Worm (Caenorhabditis elegans) whole organism, late embryonic: ENCODE results near the gene sru-3.

ENCODE experiments used
- C08G9.2 ChIP-seq: sonication (generic microtip); optimal IDR thresholded peaks from 2 replicates; lab custom pipeline; 2016; ENCODE audit warnings: mild to moderate bottlenecking, missing genetic modification characterization, moderate library complexity, missing compliant biosample characterization
- C38D4.7 ChIP-seq: fragments of 200-800 bp; sonication (Bioruptor generic); optimal IDR thresholded peaks from 2 replicates; lab custom pipeline; 2018; ENCODE audit warnings: mild to moderate bottlenecking, missing genetic modification characterization, moderate library complexity, missing compliant biosample characterization
- F13H6.1 ChIP-seq: sonication (generic microtip); optimal IDR thresholded peaks from 2 replicates; lab custom pipeline; 2016; ENCODE audit warnings: missing genetic modification characterization, missing compliant biosample characterization
- K02D7.2 ChIP-seq: sonication (generic microtip); optimal IDR thresholded peaks from 2 replicates; lab custom pipeline; 2017; ENCODE audit warnings: mild to moderate bottlenecking, missing genetic modification characterization, missing compliant biosample characterization
- Y22D7AL.16 ChIP-seq: sonication (generic microtip); optimal IDR thresholded peaks from 2 replicates; lab custom pipeline; 2016; ENCODE audit warnings: missing genetic modification characterization, missing compliant biosample characterization
- ama-1 ChIP-seq: fragments of 150-350 bp; optimal IDR thresholded peaks from 2 replicates; lab custom pipeline; 2014
- ceh-18 ChIP-seq: sonication (generic microtip); optimal IDR thresholded peaks from 2 replicates; lab custom pipeline; 2016; ENCODE audit warnings: missing genetic modification characterization, missing compliant biosample characterization
- ceh-19 ChIP-seq: fragments of 200-800 bp; sonication (Bioruptor generic); optimal IDR thresholded peaks from 2 replicates; lab custom pipeline; 2018; ENCODE audit warnings: mild to moderate bottlenecking, missing genetic modification characterization, missing compliant biosample characterization
- ceh-22 ChIP-seq: sonication (generic microtip); optimal IDR thresholded peaks from 2 replicates; lab custom pipeline; 2017; ENCODE audit warnings: missing biosample characterization, missing genetic modification characterization
- ceh-30 ChIP-seq: fragments of 150-350 bp; optimal IDR thresholded peaks from 2 replicates; lab custom pipeline; 2014; ENCODE audit warnings: missing biosample characterization, missing genetic modification characterization
- ceh-34 ChIP-seq: sonication (generic microtip); optimal IDR thresholded peaks from 2 replicates; lab custom pipeline; 2016; ENCODE audit warnings: mild to moderate bottlenecking, missing genetic modification characterization, missing compliant biosample characterization
- ceh-6 ChIP-seq: fragments of 200-800 bp; sonication (Bioruptor generic); optimal IDR thresholded peaks from 2 replicates; lab custom pipeline; 2018; ENCODE audit warnings: mild to moderate bottlenecking, missing genetic modification characterization, missing compliant biosample characterization
- dmd-4 ChIP-seq: sonication (generic microtip); optimal IDR thresholded peaks from 2 replicates; lab custom pipeline; 2016; ENCODE audit warnings: borderline replicate concordance, missing genetic modification characterization, missing compliant biosample characterization
- dve-1 ChIP-seq: sonication (generic microtip); optimal IDR thresholded peaks from 2 replicates; lab custom pipeline; 2017; ENCODE audit warnings: antibody characterized with exemption, mild to moderate bottlenecking, missing genetic modification characterization, missing compliant biosample characterization
- elt-4 ChIP-seq: sonication (generic microtip); optimal IDR thresholded peaks from 2 replicates; lab custom pipeline; 2016; ENCODE audit warnings: missing genetic modification characterization, missing compliant biosample characterization
- ets-4 ChIP-seq: sonication (generic microtip); optimal IDR thresholded peaks from 2 replicates; lab custom pipeline; 2016; ENCODE audit warnings: missing genetic modification characterization, missing compliant biosample characterization
- eyg-1 ChIP-seq: sonication (generic microtip); optimal IDR thresholded peaks from 2 replicates; lab custom pipeline; 2016; ENCODE audit warnings: missing genotype, missing genetic modification characterization, missing compliant biosample characterization
- fax-1 ChIP-seq: sonication (generic microtip); optimal IDR thresholded peaks from 2 replicates; lab custom pipeline; 2016; ENCODE audit warnings: missing genotype, missing genetic modification characterization, missing compliant biosample characterization
- fkh-10 ChIP-seq: fragments of 150-350 bp; optimal IDR thresholded peaks from 2 replicates; lab custom pipeline; 2014; ENCODE audit warnings: missing biosample characterization, missing genetic modification reagents, missing genetic modification characterization
- gmeb-2 ChIP-seq: sonication (generic microtip); optimal IDR thresholded peaks from 2 replicates; lab custom pipeline; 2016; ENCODE audit warnings: missing genetic modification characterization, inconsistent platforms, missing compliant biosample characterization
- hlh-13 ChIP-seq: fragments of 200-800 bp; sonication (Bioruptor generic); optimal IDR thresholded peaks from 2 replicates; lab custom pipeline; 2018; ENCODE audit warnings: mild to moderate bottlenecking, missing genetic modification characterization, missing compliant biosample characterization
- hlh-15 ChIP-seq: sonication (generic microtip); optimal IDR thresholded peaks from 2 replicates; lab custom pipeline; 2016; ENCODE audit warnings: missing genetic modification characterization, missing compliant biosample characterization
- lin-11 ChIP-seq: fragments of 200-800 bp; sonication (Bioruptor generic); optimal IDR thresholded peaks from 2 replicates; lab custom pipeline; 2018; ENCODE audit warnings: mild to moderate bottlenecking, missing genetic modification characterization, missing compliant biosample characterization
- mec-3 ChIP-seq: sonication (generic microtip); optimal IDR thresholded peaks from 2 replicates; lab custom pipeline; 2016; ENCODE audit warnings: borderline replicate concordance, missing genetic modification characterization, missing compliant biosample characterization
- nfya-1 ChIP-seq: sonication (generic microtip); optimal IDR thresholded peaks from 2 replicates; lab custom pipeline; 2017; ENCODE audit warnings: missing genetic modification characterization, mild to moderate bottlenecking, missing compliant biosample characterization, antibody characterized with exemption, moderate library complexity
- nhr-232 ChIP-seq: sonication (generic microtip); optimal IDR thresholded peaks from 2 replicates; lab custom pipeline; 2016; ENCODE audit warnings: missing genetic modification characterization, missing compliant biosample characterization
- odd-2 ChIP-seq: sonication (generic microtip); optimal IDR thresholded peaks from 2 replicates; lab custom pipeline; 2017; ENCODE audit warnings: antibody characterized with exemption, mild to moderate bottlenecking, missing genetic modification characterization, missing compliant biosample characterization
- pat-9 ChIP-seq: fragments of 200-800 bp; sonication (Bioruptor generic); optimal IDR thresholded peaks from 2 replicates; lab custom pipeline; 2018; ENCODE audit warnings: mild to moderate bottlenecking, missing genetic modification characterization, moderate library complexity, missing compliant biosample characterization
- pha-2 ChIP-seq: sonication (generic microtip); optimal IDR thresholded peaks from 2 replicates; lab custom pipeline; 2017; ENCODE audit warnings: mild to moderate bottlenecking, missing genetic modification characterization, missing compliant biosample characterization
- pha-4 ChIP-seq: fragments of 150-350 bp; optimal IDR thresholded peaks from 2 replicates; lab custom pipeline; 2018; ENCODE audit warnings: missing biosample characterization, missing genetic modification reagents, missing genetic modification characterization
- pqm-1 ChIP-seq: sonication (generic microtip); optimal IDR thresholded peaks from 2 replicates; lab custom pipeline; 2016; ENCODE audit warnings: missing genetic modification characterization, missing compliant biosample characterization
- pros-1 ChIP-seq: fragments of 150-350 bp; optimal IDR thresholded peaks from 2 replicates; lab custom pipeline; 2014; ENCODE audit warnings: missing biosample characterization, missing genetic modification reagents, missing genetic modification characterization
- sdc-2 ChIP-seq: sonication (generic microtip); optimal IDR thresholded peaks from 2 replicates; lab custom pipeline; 2016; ENCODE audit warnings: missing genotype, missing genetic modification characterization, missing compliant biosample characterization
- syd-9 ChIP-seq: sonication (generic microtip); optimal IDR thresholded peaks from 2 replicates; lab custom pipeline; 2016; ENCODE audit warnings: mild to moderate bottlenecking, missing genetic modification characterization, moderate library complexity, missing compliant biosample characterization
- tbx-2 ChIP-seq: sonication (generic microtip); optimal IDR thresholded peaks from 2 replicates; lab custom pipeline; 2016; ENCODE audit warnings: missing genetic modification characterization, missing compliant biosample characterization
- ttx-3 ChIP-seq: sonication (generic microtip); optimal IDR thresholded peaks from 2 replicates; lab custom pipeline; 2016; ENCODE audit warnings: missing genetic modification reagents, missing genetic modification characterization, missing compliant biosample characterization
- unc-42 ChIP-seq: sonication (generic microtip); optimal IDR thresholded peaks from 2 replicates; lab custom pipeline; 2016; ENCODE audit warnings: missing genotype, missing genetic modification characterization, missing compliant biosample characterization
- unc-55 ChIP-seq: sonication (generic microtip); optimal IDR thresholded peaks from 2 replicates; lab custom pipeline; 2017; ENCODE audit warnings: missing biosample characterization, missing genetic modification reagents, missing genetic modification characterization
- zip-5 ChIP-seq: sonication (generic microtip); optimal IDR thresholded peaks from 2 replicates; lab custom pipeline; 2016; ENCODE audit warnings: missing genetic modification characterization, missing compliant biosample characterization
- ztf-16 ChIP-seq: sonication (generic microtip); optimal IDR thresholded peaks from 2 replicates; lab custom pipeline; 2017; ENCODE audit warnings: missing genetic modification characterization, missing compliant biosample characterization

sru-3 gene

ce11 chrIV:9459224-9459781 is 37.1 kb upstream of the sru-3 start, which contains the start of gene copb-2:
TSS of gene copb-2 (plus strand) at chrIV:9459731.
- TF ChIP-seq C08G9.2 (tag; lab: Kevin White, UChicago): no peak
- TF ChIP-seq unc-42 (tag; lab: Kevin White, UChicago): peak; percentile 61
- no peak for TF ChIP-seq C38D4.7 (GFP tag; lab: Kevin White, UChicago)
- no peak for TF ChIP-seq pqm-1 (tag; lab: Kevin White, UChicago)
- no peak for TF ChIP-seq ama-1 (lab: Kevin White, UChicago)
- no peak for TF ChIP-seq pros-1
- TF ChIP-seq nfya-1 (tag; lab: Kevin White, UChicago): peak; percentile 42

- TF ChIP-seq tbx-2 (tag; lab: Kevin White, UChicago): no peak
- TF ChIP-seq ama-1 (lab: Kevin White, UChicago): peak; percentile 57
Measured at ce11 chrIV:9464345-9464783, 32.0 kb upstream of the sru-3 start.

DNA sequence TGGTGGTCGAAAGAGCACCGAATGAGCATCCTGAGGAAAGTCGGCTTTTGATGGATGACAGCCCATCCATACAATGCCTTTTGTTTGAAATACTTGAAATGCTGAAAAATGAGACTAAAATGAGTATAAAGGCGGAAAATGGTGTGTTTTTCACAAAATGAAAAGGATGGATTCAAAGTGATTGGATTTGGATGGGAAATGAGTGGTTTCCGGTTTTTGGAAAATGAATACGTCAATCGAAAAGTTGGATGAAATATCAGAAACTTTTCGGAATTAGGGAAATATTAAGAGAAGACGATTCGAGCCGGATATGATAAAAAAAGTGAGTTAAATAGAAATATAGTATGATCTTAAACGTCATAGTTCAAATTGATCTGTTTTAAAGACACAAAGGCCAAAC is 29.0 kb upstream of the sru-3 start, which contains the start of gene F38E11.6:
F38E11.6 (minus strand) TSS at position 101 of the 400 bp plus-strand sequence.
- TF ChIP-seq ceh-18 (tag; lab: Kevin White, UChicago) (no peak), Y22D7AL.16 (tag; lab: Kevin White, UChicago) (no peak), pha-2 (tag; lab: Kevin White, UChicago) (no peak), ceh-30 (no peak), ceh-34 (tag; lab: Kevin White, UChicago) (no peak), elt-4 (tag; lab: Kevin White, UChicago) (no peak), lin-11 (tag; lab: Kevin White, UChicago) (no peak), hlh-15 (no peak), gmeb-2 (tag; lab: Kevin White, UChicago) (no peak), ets-4 (tag; lab: Kevin White, UChicago) (no peak), fkh-10 (GFP tag; lab: Kevin White, UChicago) (no peak), dmd-4 (tag; lab: Kevin White, UChicago) (no peak), ceh-22 (tag; lab: Kevin White, UChicago) (no peak), odd-2 (tag; lab: Kevin White, UChicago) (no peak)

DNA sequence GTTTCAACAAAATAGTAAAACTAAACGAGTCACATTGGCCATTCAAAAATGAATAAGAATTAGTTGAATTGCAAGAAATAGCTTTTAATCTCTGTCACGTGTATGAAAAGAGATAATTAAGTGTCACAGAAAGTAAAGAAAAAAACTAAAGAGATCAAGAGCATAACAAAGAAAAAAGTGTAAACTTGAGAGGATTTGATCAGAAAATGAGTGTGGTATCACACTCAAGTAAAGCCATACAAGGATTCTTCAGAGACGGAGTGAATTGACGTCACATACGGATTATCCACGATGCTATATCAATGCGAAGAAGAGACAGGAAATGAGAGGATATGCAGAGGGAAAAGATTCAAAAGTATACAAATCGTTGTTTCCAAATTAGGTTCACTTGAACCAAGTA is 27.1 kb upstream of the sru-3 start:
- no peak for TF ChIP-seq K02D7.2 (tag; lab: Kevin White, UChicago)
- TF ChIP-seq fkh-10 (GFP tag; lab: Kevin White, UChicago): no peak

DNA sequence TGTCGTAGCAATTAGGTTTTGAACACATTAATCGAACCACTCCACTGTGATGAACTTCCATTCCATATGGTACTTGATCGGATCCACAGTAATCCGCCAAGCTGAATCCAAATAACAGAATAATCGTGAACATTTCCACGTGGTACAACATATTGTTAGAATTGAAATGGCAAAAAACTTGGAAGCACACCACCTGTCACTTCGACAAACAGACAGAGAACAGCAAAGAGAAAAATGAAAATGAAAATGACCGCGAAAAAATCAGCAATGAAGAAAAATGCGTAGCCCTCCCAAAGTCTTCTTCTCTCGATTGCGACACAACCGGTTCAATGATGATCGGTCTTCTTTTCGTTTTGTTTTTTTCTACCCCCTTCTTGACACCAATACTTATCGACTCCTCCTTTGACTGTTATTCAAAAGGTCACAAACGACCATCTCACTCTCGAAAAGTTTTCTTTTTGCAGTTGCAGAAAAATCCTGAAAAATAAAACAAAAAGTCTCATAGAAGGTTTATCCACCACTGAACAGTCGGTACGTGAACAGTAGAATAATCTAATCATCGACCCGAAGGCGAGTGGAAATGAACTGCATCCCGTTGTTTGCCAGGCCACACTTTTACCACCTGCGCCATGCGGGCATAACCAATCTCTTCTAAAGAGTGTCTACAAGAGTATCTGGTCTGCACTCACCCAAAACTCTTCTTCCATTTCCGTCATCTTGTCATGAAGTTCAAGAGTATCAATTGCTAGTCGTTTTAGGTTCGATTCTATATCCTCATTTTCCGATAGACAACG is 19.1 kb upstream of the sru-3 start, which contains the start of gene wrt-3:
wrt-3 (minus strand) TSS at position 322 of the 794 bp plus-strand sequence.
- TF ChIP-seq unc-55 (GFP tag; lab: Kevin White, UChicago) (no peak), syd-9 (peak; percentile 95), ceh-22 (tag; lab: Kevin White, UChicago) (peak; percentile 17), dve-1 (tag; lab: Kevin White, UChicago) (peak; percentile 73), dmd-4 (tag; lab: Kevin White, UChicago) (peak; percentile 90), zip-5 (tag; lab: Kevin White, UChicago) (peak; percentile 80), eyg-1 (tag; lab: Kevin White, UChicago) (peak; percentile 86), hlh-15 (peak; percentile 84), pat-9 (tag; lab: Kevin White, UChicago) (peak; percentile 93), pha-2 (tag; lab: Kevin White, UChicago) (peak; percentile 89), hlh-13 (peak; percentile 91), ets-4 (tag; lab: Kevin White, UChicago) (peak; percentile 59), fax-1 (tag; lab: Kevin White, UChicago) (peak; percentile 97), ceh-34 (tag; lab: Kevin White, UChicago) (peak; percentile 93), ttx-3 (tag; lab: Kevin White, UChicago) (peak; percentile 93), pha-4 (tag; lab: Kevin White, UChicago) (no peak), F13H6.1 (tag; lab: Kevin White, UChicago) (peak; percentile 90), ceh-6 (GFP tag; lab: Kevin White, UChicago) (peak; percentile 97), C38D4.7 (GFP tag; lab: Kevin White, UChicago) (peak; percentile 93), pros-1 (no peak), ceh-19 (GFP tag; lab: Kevin White, UChicago) (peak; percentile 93), sdc-2 (tag; lab: Kevin White, UChicago) (peak; percentile 87), ztf-16 (peak; percentile 94), lin-11 (tag; lab: Kevin White, UChicago) (peak; percentile 93), mec-3 (peak; percentile 83), nhr-232 (tag; lab: Kevin White, UChicago) (peak; percentile 87)
